Fruit fly (Drosophila melanogaster) whole organism, prepupa: Measurements from ENCODE around the gene Sarm.

Experiments
- Blimp-1 ChIP-seq: fragments of 200-800 bp; sonication (Bioruptor generic); optimal IDR thresholded peaks from 3 replicates; lab custom pipeline; 2017; ENCODE audit warnings: missing biosample characterization, missing genetic modification characterization, mild to moderate bottlenecking, moderate library complexity, missing genetic modification reagents
- CG10631 ChIP-seq: fragments of 200-800 bp; sonication (Bioruptor generic); optimal IDR thresholded peaks from 2 replicates; lab custom pipeline; 2016; ENCODE audit warnings: missing biosample characterization, missing genetic modification characterization
- CG11294 ChIP-seq: fragments of 200-800 bp; sonication (Bioruptor generic); IDR thresholded peaks from 2 replicates; pipeline ENCODE4 v1.3.6; 2022; ENCODE audit warnings: missing biosample characterization, missing genetic modification characterization
- CG11762 ChIP-seq: fragments of 200-800 bp; sonication (Bioruptor generic); optimal IDR thresholded peaks from 3 replicates; lab custom pipeline; 2016; ENCODE audit warnings: missing biosample characterization, missing genetic modification characterization; ENCODE audit not compliant: insufficient read depth
- CG15336 ChIP-seq: fragments of 200-800 bp; sonication (Bioruptor generic); IDR thresholded peaks from 2 replicates; pipeline ENCODE4 v1.3.6; 2022; ENCODE audit warnings: missing biosample characterization, missing genetic modification characterization
- CG16779 ChIP-seq: fragments of 200-800 bp; sonication (Bioruptor generic); optimal IDR thresholded peaks from 3 replicates; lab custom pipeline; 2017; ENCODE audit warnings: missing biosample characterization, mild to moderate bottlenecking, missing genetic modification characterization
- CG31627 ChIP-seq: fragments of 200-800 bp; sonication (Bioruptor generic); optimal IDR thresholded peaks from 3 replicates; lab custom pipeline; 2016; ENCODE audit warnings: missing biosample characterization, missing genetic modification characterization
- CG32006 ChIP-seq: fragments of 200-800 bp; sonication (Bioruptor generic); optimal IDR thresholded peaks from 3 replicates; lab custom pipeline; 2017; ENCODE audit warnings: missing biosample characterization, mild to moderate bottlenecking, missing genetic modification characterization
- CG34406 ChIP-seq: fragments of 200-800 bp; sonication (Bioruptor generic); optimal IDR thresholded peaks from 3 replicates; lab custom pipeline; 2016; ENCODE audit warnings: missing biosample characterization, missing genetic modification characterization
- CG3919 ChIP-seq: fragments of 200-800 bp; sonication (Bioruptor generic); optimal IDR thresholded peaks from 3 replicates; lab custom pipeline; 2016; ENCODE audit warnings: missing biosample characterization, missing genetic modification characterization
- CG4318 ChIP-seq: fragments of 200-800 bp; sonication (Bioruptor generic); optimal IDR thresholded peaks from 3 replicates; lab custom pipeline; 2017; ENCODE audit warnings: missing biosample characterization, mild to moderate bottlenecking, missing genetic modification characterization
- CG6276 ChIP-seq: fragments of 200-800 bp; sonication (Bioruptor generic); optimal IDR thresholded peaks from 2 replicates; lab custom pipeline; 2017; ENCODE audit warnings: missing biosample characterization, mild to moderate bottlenecking, missing genetic modification characterization
- CG6792 ChIP-seq: fragments of 200-800 bp; sonication (Bioruptor generic); optimal IDR thresholded peaks from 3 replicates; lab custom pipeline; 2016; ENCODE audit warnings: missing biosample characterization, missing genetic modification characterization
- CG6808 ChIP-seq: fragments of 200-800 bp; sonication (Bioruptor generic); optimal IDR thresholded peaks from 3 replicates; lab custom pipeline; 2017; ENCODE audit warnings: missing biosample characterization, missing genetic modification characterization, mild to moderate bottlenecking, moderate library complexity, missing genetic modification reagents
- CG9139 ChIP-seq: fragments of 200-800 bp; sonication (Bioruptor generic); optimal IDR thresholded peaks from 3 replicates; lab custom pipeline; 2017; ENCODE audit warnings: missing biosample characterization, mild to moderate bottlenecking, missing genetic modification characterization
- Eip78C ChIP-seq: fragments of 200-800 bp; sonication (Bioruptor generic); peaks from one replicate; lab custom pipeline; 2016; ENCODE audit warnings: missing biosample characterization, missing genetic modification characterization
- Eip93F ChIP-seq: fragments of 200-800 bp; sonication (Bioruptor generic); optimal IDR thresholded peaks from 2 replicates; lab custom pipeline; 2016; ENCODE audit warnings: missing biosample characterization, mild to moderate bottlenecking, missing genetic modification characterization
- Ets21C ChIP-seq: fragments of 200-800 bp; sonication (Bioruptor generic); optimal IDR thresholded peaks from 3 replicates; lab custom pipeline; 2016; ENCODE audit warnings: missing biosample characterization, missing genetic modification characterization
- Ets96B ChIP-seq: fragments of 200-800 bp; optimal IDR thresholded peaks from 2 replicates; lab custom pipeline; 2019; ENCODE audit warnings: missing biosample characterization, mild to moderate bottlenecking, missing genetic modification characterization, moderate library complexity
- Hr38 ChIP-seq: sonication (Bioruptor generic); optimal IDR thresholded peaks from 2 replicates; lab custom pipeline; 2016; ENCODE audit warnings: missing biosample characterization, missing genetic modification characterization
- Hr39 ChIP-seq: fragments of 200-800 bp; sonication (Bioruptor generic); optimal IDR thresholded peaks from 2 replicates; lab custom pipeline; 2016; ENCODE audit warnings: missing biosample characterization, missing genetic modification characterization
- Hr4 ChIP-seq: fragments of 200-800 bp; sonication (Bioruptor generic); optimal IDR thresholded peaks from 3 replicates; lab custom pipeline; 2016; ENCODE audit warnings: missing biosample characterization, missing genetic modification characterization
- Lpt ChIP-seq: fragments of 200-800 bp; sonication (Bioruptor generic); optimal IDR thresholded peaks from 3 replicates; lab custom pipeline; 2016; ENCODE audit warnings: missing biosample characterization, missing genetic modification characterization
- Met ChIP-seq: fragments of 200-800 bp; sonication (Bioruptor generic); optimal IDR thresholded peaks from 3 replicates; lab custom pipeline; 2016; ENCODE audit warnings: missing biosample characterization, missing genetic modification characterization
- OdsH ChIP-seq: fragments of 200-800 bp; sonication (Bioruptor generic); optimal IDR thresholded peaks from 3 replicates; lab custom pipeline; 2016; ENCODE audit warnings: missing biosample characterization, missing genetic modification characterization
- Smox ChIP-seq: fragments of 200-800 bp; sonication (Bioruptor generic); optimal IDR thresholded peaks from 3 replicates; lab custom pipeline; 2016; ENCODE audit warnings: missing biosample characterization, missing genetic modification characterization
- Sox14 ChIP-seq: fragments of 200-800 bp; sonication (Bioruptor generic); optimal IDR thresholded peaks from 3 replicates; lab custom pipeline; 2016; ENCODE audit warnings: missing biosample characterization, missing genetic modification characterization
- achi ChIP-seq: fragments of 200-800 bp; sonication (Bioruptor generic); optimal IDR thresholded peaks from 3 replicates; lab custom pipeline; 2016; ENCODE audit warnings: missing biosample characterization, missing genetic modification characterization
- acj6 ChIP-seq: fragments of 200-800 bp; sonication (Bioruptor generic); optimal IDR thresholded peaks from 3 replicates; lab custom pipeline; 2016; ENCODE audit warnings: missing biosample characterization, missing genetic modification characterization
- cyc ChIP-seq: fragments of 200-800 bp; sonication (Bioruptor generic); optimal IDR thresholded peaks from 3 replicates; lab custom pipeline; 2016; ENCODE audit warnings: missing biosample characterization, missing genetic modification characterization
- dsx ChIP-seq: fragments of 200-800 bp; optimal IDR thresholded peaks from 3 replicates; lab custom pipeline; 2019; ENCODE audit warnings: missing biosample characterization, mild to moderate bottlenecking, missing genetic modification characterization, moderate library complexity; ENCODE audit not compliant: poor library complexity, severe bottlenecking
- eg ChIP-seq: fragments of 200-800 bp; sonication (Bioruptor generic); IDR thresholded peaks from 3 replicates; pipeline ENCODE4 v1.3.6; 2022; ENCODE audit warnings: missing biosample characterization, missing genetic modification characterization
- fd59A ChIP-seq: fragments of 200-800 bp; sonication (Bioruptor generic); optimal IDR thresholded peaks from 2 replicates; lab custom pipeline; 2017; ENCODE audit warnings: missing biosample characterization, mild to moderate bottlenecking, missing genetic modification characterization, missing genetic modification reagents
- fkh ChIP-seq: fragments of 200-800 bp; sonication (Bioruptor generic); optimal IDR thresholded peaks from 3 replicates; lab custom pipeline; 2017; ENCODE audit warnings: missing biosample characterization, mild to moderate bottlenecking, missing genetic modification characterization, moderate library complexity
- ss ChIP-seq, 2 experiments: fragments of 200-800 bp; sonication (Bioruptor generic); optimal IDR thresholded peaks; 2 replicates in 1 of 2; 3 replicates in 1 of 2; lab custom pipeline; 2017 to 2018; ENCODE audit warnings: mild to moderate bottlenecking in 2 of 2, missing biosample characterization in 2 of 2, missing genetic modification characterization in 2 of 2, moderate library complexity in 1 of 2
- vri ChIP-seq: fragments of 200-800 bp; sonication (Bioruptor generic); optimal IDR thresholded peaks from 3 replicates; lab custom pipeline; 2016; ENCODE audit warnings: missing biosample characterization, mild to moderate bottlenecking, missing genetic modification characterization

Sarm gene

DNA sequence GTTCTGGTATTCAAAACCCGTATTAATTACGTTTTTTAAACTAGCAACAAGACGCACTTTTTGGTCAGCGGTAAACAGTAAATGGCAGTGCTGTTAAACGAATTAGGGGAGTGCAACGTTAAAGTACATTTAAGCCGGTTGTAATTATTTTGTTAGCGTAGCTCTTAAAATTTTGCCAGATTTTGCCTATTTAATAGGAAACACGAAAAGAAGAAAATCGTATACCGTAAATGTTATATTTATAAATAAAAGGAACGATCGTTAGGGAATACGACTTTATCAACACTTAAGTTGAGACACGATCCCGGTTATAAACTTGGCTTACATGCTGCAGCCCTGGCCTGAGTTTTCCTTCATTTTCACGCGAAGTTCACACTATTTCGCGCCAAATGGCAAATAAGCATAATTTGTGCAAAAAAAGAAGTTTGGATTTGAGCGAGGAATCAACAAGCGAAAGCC lies 73.8 kb downstream of the Sarm start, which contains the start of the genes Setx and mus301 (continued):
- TF ChIP-seq Hr38 (GFP tag; lab: Kevin White, UChicago) (no peak), CG6808 (GFP tag; lab: Kevin White, UChicago) (no peak), CG10631 (GFP tag; lab: Kevin White, UChicago) (peak; percentile 81), achi (GFP tag; lab: Kevin White, UChicago) (no peak), Hr4 (GFP tag; lab: Kevin White, UChicago) (no peak), CG6792 (peak; percentile 67), eg (no peak; the same call in 2 of the 3 replicates), Hr39 (GFP tag; lab: Kevin White, UChicago) (peak; percentile 84)

DNA sequence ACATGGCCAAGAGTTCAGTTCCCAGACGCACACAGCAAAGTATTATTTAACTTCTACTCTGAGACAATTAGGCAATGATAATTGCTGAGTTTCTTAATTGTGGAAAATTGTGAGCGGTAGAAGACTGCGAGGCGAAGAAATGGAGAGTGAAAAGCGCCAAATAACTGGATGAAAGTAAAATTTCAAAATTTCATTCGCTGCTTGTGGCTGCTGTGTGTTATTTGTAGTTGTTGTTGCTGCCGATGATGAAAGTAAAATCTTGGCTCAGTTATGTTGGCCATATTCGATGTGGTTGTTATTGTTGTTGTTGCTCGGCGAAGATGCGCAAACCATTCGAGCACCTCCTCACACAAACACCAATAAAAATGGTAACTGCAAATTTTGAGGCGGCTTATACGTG lies 86.6 kb downstream of the Sarm start:
- TF ChIP-seq Blimp-1 (GFP tag; lab: Kevin White, UChicago) (peak; percentile 55), Met (GFP tag; lab: Kevin White, UChicago) (no peak)
- TF ChIP-seq, all 60 proteins: peak for 1

DNA sequence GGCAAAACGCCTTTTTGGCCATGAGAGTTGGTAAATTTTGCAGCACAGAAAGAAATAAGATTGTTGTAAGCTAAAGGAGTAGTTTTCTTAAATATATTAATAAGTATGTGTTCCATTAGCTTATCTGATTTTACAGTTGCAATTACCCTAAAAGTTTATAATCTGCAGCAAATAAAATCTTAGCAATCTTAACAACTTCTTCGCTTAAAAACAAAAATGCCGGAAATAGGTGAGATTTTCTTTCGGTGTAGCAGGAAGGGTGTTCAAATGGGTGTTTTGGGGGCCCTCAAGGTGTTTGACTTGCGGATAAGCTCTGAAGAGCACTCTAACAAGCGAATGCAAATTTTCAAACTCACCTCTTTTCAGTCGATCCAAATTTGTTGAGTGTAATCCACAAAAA lies 87.1 kb downstream of the Sarm start:
- no peak for TF ChIP-seq CG11294 (GFP tag; lab: Robert Waterston, UW)
- no peak for TF ChIP-seq Met (GFP tag; lab: Kevin White, UChicago)
- no peak for TF ChIP-seq OdsH (GFP tag; lab: Kevin White, UChicago)
- TF ChIP-seq CG16779 = no peak
- TF ChIP-seq CG6276 (GFP tag; lab: Kevin White, UChicago) = no peak
- TF ChIP-seq Eip78C (GFP tag; lab: Kevin White, UChicago) = peak; percentile 68
- TF ChIP-seq CG15336 = peak; percentile 50
- no peak for TF ChIP-seq cyc (GFP tag; lab: Kevin White, UChicago)
- TF ChIP-seq CG31627 (GFP tag; lab: Kevin White, UChicago) = no peak
- peak; percentile 23 for TF ChIP-seq CG3919 (GFP tag; lab: Kevin White, UChicago)
- peak; percentile 10 for TF ChIP-seq acj6 (GFP tag; lab: Kevin White, UChicago)
- TF ChIP-seq Sox14 (GFP tag; lab: Kevin White, UChicago) = no peak
- no peak for TF ChIP-seq CG6792
- no peak for TF ChIP-seq fd59A
- TF ChIP-seq CG4318 (GFP tag; lab: Kevin White, UChicago) = peak; percentile 1
- TF ChIP-seq Lpt (GFP tag; lab: Kevin White, UChicago) = no peak
- TF ChIP-seq Eip93F (GFP tag; lab: Kevin White, UChicago) = no peak
- peak; percentile 10 for TF ChIP-seq CG10631 (GFP tag; lab: Kevin White, UChicago)
- no peak for TF ChIP-seq dsx (GFP tag; lab: Kevin White, UChicago)
- no peak for TF ChIP-seq CG6808 (GFP tag; lab: Kevin White, UChicago)
- no peak for TF ChIP-seq vri (GFP tag; lab: Kevin White, UChicago)
- no peak for TF ChIP-seq ss (GFP tag; optimal IDR thresholded peaks at IDR 0.05; lab: Kevin White, UChicago)
- TF ChIP-seq Ets21C = no peak
- no peak for TF ChIP-seq CG9139 (GFP tag; lab: Kevin White, UChicago)
- TF ChIP-seq Hr38 (GFP tag; lab: Kevin White, UChicago) = no peak
- no peak for TF ChIP-seq fkh (GFP tag; lab: Kevin White, UChicago)
- TF ChIP-seq Blimp-1 (GFP tag; lab: Kevin White, UChicago) = no peak
- TF ChIP-seq Ets96B (tag; lab: Kevin White, UChicago) = no peak
- TF ChIP-seq CG34406 (GFP tag; lab: Kevin White, UChicago) = no peak
- no peak for TF ChIP-seq CG11762
- no peak for TF ChIP-seq Smox (GFP tag; lab: Kevin White, UChicago)
- peak; percentile 74 for TF ChIP-seq CG32006 (GFP tag; lab: Kevin White, UChicago)
- peak; percentile 58 for TF ChIP-seq Hr4 (GFP tag; lab: Kevin White, UChicago)
